Fruit fly (Drosophila melanogaster): Measurements from ENCODE around the gene Cox11.

dm6 chr2L:5558809-5559392, 32.1 kb downstream of the Cox11 start, which contains the start of gene GluRIIB:
- TF ChIP-seq ttk (GFP tag; IDR thresholded peaks at IDR 0.05) (no peak), Adf1 (GFP tag; IDR thresholded peaks at IDR 0.05) (no peak), CHES-1-like (GFP tag; optimal IDR thresholded peaks at IDR 0.05) (no peak), CG1529 (GFP tag; optimal IDR thresholded peaks at IDR 0.05) (no peak), Dfd (GFP tag; optimal IDR thresholded peaks at IDR 0.05) (no peak), nau (GFP tag; optimal IDR thresholded peaks at IDR 0.05) (no peak)

All from whole organism, embryonic.